Worm (Caenorhabditis elegans) whole organism, mixed stage, embryonic: ENCODE results near the gene cyp-13A7.

Experiments
- elt-1 ChIP-seq: sonication (generic microtip); optimal IDR thresholded peaks from 2 replicates; lab custom pipeline; 2017; ENCODE audit warnings: missing genetic modification characterization, mild to moderate bottlenecking, missing compliant biosample characterization, antibody characterized with exemption, moderate library complexity, borderline replicate concordance; ENCODE audit not compliant: insufficient read depth
- elt-3 ChIP-seq: fragments of 150-350 bp; optimal IDR thresholded peaks from 2 replicates; lab custom pipeline; 2014; ENCODE audit warnings: missing biosample characterization, missing genetic modification characterization
- ham-2 ChIP-seq: fragments of 200-800 bp; sonication (Bioruptor generic); optimal IDR thresholded peaks from 2 replicates; lab custom pipeline; 2018; ENCODE audit warnings: mild to moderate bottlenecking, missing genetic modification characterization, missing compliant biosample characterization
- hlh-1 ChIP-seq: fragments of 150-350 bp; optimal IDR thresholded peaks from 2 replicates; lab custom pipeline; 2014; ENCODE audit warnings: missing biosample characterization, missing genetic modification reagents, missing genetic modification characterization
- lsy-2 ChIP-seq: fragments of 150-350 bp; optimal IDR thresholded peaks from 2 replicates; lab custom pipeline; 2014; ENCODE audit warnings: missing biosample characterization, missing genetic modification characterization
- nhr-237 ChIP-seq: fragments of 150-350 bp; optimal IDR thresholded peaks from 2 replicates; lab custom pipeline; 2014; ENCODE audit warnings: missing biosample characterization, missing genetic modification characterization
- pha-4 ChIP-seq: fragments of 150-350 bp; optimal IDR thresholded peaks from 2 replicates; lab custom pipeline; 2018; ENCODE audit warnings: missing biosample characterization, missing genetic modification reagents, missing genetic modification characterization
- snpc-4 ChIP-seq: fragments of 150-350 bp; optimal IDR thresholded peaks from 2 replicates; lab custom pipeline; 2014; ENCODE audit warnings: missing biosample characterization, missing genetic modification characterization
- tbx-8 ChIP-seq: fragments of 200-800 bp; sonication (Bioruptor generic); optimal IDR thresholded peaks from 2 replicates; lab custom pipeline; 2018; ENCODE audit warnings: mild to moderate bottlenecking, missing genetic modification characterization, moderate library complexity, missing compliant biosample characterization
- unc-120 ChIP-seq: sonication (generic microtip); optimal IDR thresholded peaks from 2 replicates; lab custom pipeline; 2017; ENCODE audit warnings: missing genetic modification characterization, missing compliant biosample characterization; ENCODE audit not compliant: poor library complexity, severe bottlenecking
- ztf-11 ChIP-seq: fragments of 150-350 bp; optimal IDR thresholded peaks from 2 replicates; lab custom pipeline; 2014; ENCODE audit warnings: missing biosample characterization, missing genetic modification characterization

ce11 chrII:9840313-9840712 is 36.9 kb downstream of the cyp-13A7 start, which contains the start of gene ZK938.11:
- no peak for TF ChIP-seq unc-120 (tag; lab: Kevin White, UChicago)
- TF ChIP-seq elt-1: peak; percentile 87
- TF ChIP-seq tbx-8 (GFP tag; lab: Kevin White, UChicago): no peak
- no peak for TF ChIP-seq ztf-11 (tag; lab: Kevin White, UChicago)
- TF ChIP-seq ham-2 (GFP tag; lab: Kevin White, UChicago): no peak
- no peak for TF ChIP-seq elt-3 (tag; lab: Kevin White, UChicago)
- TF ChIP-seq hlh-1 (tag; lab: Kevin White, UChicago): no peak
- TF ChIP-seq pha-4 (tag; lab: Kevin White, UChicago): no peak
- no peak for TF ChIP-seq lsy-2
- TF ChIP-seq snpc-4 (tag; lab: Kevin White, UChicago): no peak
- no peak for TF ChIP-seq nhr-237 (tag; lab: Kevin White, UChicago)
